Worm (Caenorhabditis elegans) whole organism, L1 larva: Measurements from ENCODE around the gene lsy-27.

Experiments used
- aly-2 ChIP-seq: fragments of 150-350 bp; optimal IDR thresholded peaks from 2 replicates; lab custom pipeline; 2014; ENCODE audit warnings: missing biosample characterization, missing genetic modification characterization
- efl-1 ChIP-seq, 4 experiments: fragments of 150-350 bp; optimal IDR thresholded peaks in 3 of 4; peaks in 1 of 4; 1 replicate in 1 of 4; 2 replicates in 3 of 4; lab custom pipeline; 2014; ENCODE audit warnings: missing biosample characterization in 2 of 4, missing genetic modification characterization in 2 of 4, missing genetic modification reagents in 2 of 4
- egl-13 ChIP-seq: sonication (generic microtip); optimal IDR thresholded peaks from 2 replicates; lab custom pipeline; 2016; ENCODE audit warnings: missing genotype, missing genetic modification reagents, missing genetic modification characterization, missing compliant biosample characterization
- fos-1 ChIP-seq: fragments of 150-350 bp; optimal IDR thresholded peaks from 2 replicates; lab custom pipeline; 2014; ENCODE audit warnings: missing biosample characterization, missing genetic modification characterization
- lin-35 ChIP-seq, 2 experiments: fragments of 150-350 bp; optimal IDR thresholded peaks; 2 replicates each; lab custom pipeline; 2014; ENCODE audit warnings: missing biosample characterization in 2 of 2, missing genetic modification characterization in 2 of 2, missing genetic modification reagents in 2 of 2
- nhr-77 ChIP-seq: fragments of 150-350 bp; optimal IDR thresholded peaks from 2 replicates; lab custom pipeline; 2014; ENCODE audit warnings: missing biosample characterization, missing genetic modification characterization
- snpc-4 ChIP-seq: fragments of 150-350 bp; optimal IDR thresholded peaks from 2 replicates; lab custom pipeline; 2014; ENCODE audit warnings: missing biosample characterization, missing genetic modification characterization
- zag-1 ChIP-seq: fragments of 150-350 bp; optimal IDR thresholded peaks from 2 replicates; lab custom pipeline; 2014; ENCODE audit warnings: missing biosample characterization, missing genetic modification characterization

DNA sequence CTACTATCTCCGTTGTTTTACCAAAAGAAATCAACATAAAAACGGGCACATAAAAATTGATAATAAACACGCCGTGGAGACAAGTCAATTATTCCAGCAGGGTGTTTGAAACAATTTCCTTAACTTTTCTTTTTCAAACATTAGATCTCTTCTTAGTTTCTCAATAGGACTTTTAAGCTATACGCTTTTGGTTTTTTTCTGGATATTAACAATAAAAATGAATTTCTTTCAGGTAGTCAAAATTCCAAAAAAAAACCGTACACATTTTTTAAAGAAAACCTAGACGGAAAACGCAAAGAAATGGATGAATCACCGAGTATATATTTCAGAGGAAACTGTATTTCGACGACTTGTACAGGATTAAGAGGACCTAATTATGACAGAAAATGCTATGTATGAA, 18.7 kb downstream of the lsy-27 start, which contains the start of gene fbxa-185:
- TF ChIP-seq zag-1 (tag; lab: Kevin White, UChicago) (no peak), aly-2 (tag; lab: Kevin White, UChicago) (no peak), nhr-77 (no peak), snpc-4 (no peak), lin-35 (GFP tag; optimal IDR thresholded peaks at IDR 0.05; lab: Kevin White, UChicago) (no peak), egl-13 (tag; lab: Kevin White, UChicago) (no peak), efl-1 (optimal IDR thresholded peaks at IDR 0.05; lab: Kevin White, UChicago) (no peak), efl-1 (GFP tag; optimal IDR thresholded peaks at IDR 0.05 in 1 of 2; lab: Kevin White, UChicago) (no peak), fos-1 (tag; lab: Kevin White, UChicago) (no peak)
